Worm (Caenorhabditis elegans) whole organism, L3 larva: Measurements from ENCODE around the gene lgc-8.
A peak's percentile ranks its signal among the peaks of the same experiment; 100 is the strongest.

Experiments
- ZK546.5 ChIP-seq: sonication (generic microtip); optimal IDR thresholded peaks from 2 replicates; lab custom pipeline; 2017; ENCODE audit warnings: missing biosample characterization, missing genetic modification characterization
- aly-2 ChIP-seq: fragments of 150-350 bp; optimal IDR thresholded peaks from 2 replicates; lab custom pipeline; 2014; ENCODE audit warnings: missing biosample characterization, missing genetic modification characterization
- ama-1 ChIP-seq: fragments of 150-350 bp; optimal IDR thresholded peaks from 2 replicates; lab custom pipeline; 2018
- ceh-16 ChIP-seq: sonication (generic microtip); optimal IDR thresholded peaks from 2 replicates; lab custom pipeline; 2017; ENCODE audit warnings: missing biosample characterization, missing genetic modification characterization
- ceh-82 ChIP-seq: fragments of 150-350 bp; optimal IDR thresholded peaks from 2 replicates; lab custom pipeline; 2014; ENCODE audit warnings: missing biosample characterization, missing genetic modification characterization
- elt-1 ChIP-seq: fragments of 150-350 bp; optimal IDR thresholded peaks from 2 replicates; lab custom pipeline; 2014; ENCODE audit warnings: missing biosample characterization, missing genetic modification characterization
- elt-2 ChIP-seq: sonication (generic microtip); optimal IDR thresholded peaks from 2 replicates; lab custom pipeline; 2016; ENCODE audit warnings: missing genetic modification reagents, mild to moderate bottlenecking, missing genetic modification characterization, missing compliant biosample characterization
- eor-1 ChIP-seq, 2 experiments: fragments of 150-350 bp; optimal IDR thresholded peaks; 2 replicates each; lab custom pipeline; 2014 to 2018; ENCODE audit warnings: missing biosample characterization in 2 of 2, missing genetic modification characterization in 2 of 2
- fkh-2 ChIP-seq: fragments of 150-350 bp; optimal IDR thresholded peaks from 2 replicates; lab custom pipeline; 2014; ENCODE audit warnings: missing biosample characterization, missing genetic modification reagents, missing genetic modification characterization
- fos-1 ChIP-seq: fragments of 150-350 bp; optimal IDR thresholded peaks from 2 replicates; lab custom pipeline; 2014; ENCODE audit warnings: missing biosample characterization, missing genetic modification characterization
- hmg-11 ChIP-seq: sonication (generic microtip); optimal IDR thresholded peaks from 2 replicates; lab custom pipeline; 2016; ENCODE audit warnings: missing genetic modification characterization, missing compliant biosample characterization
- jun-1 ChIP-seq: fragments of 150-350 bp; optimal IDR thresholded peaks from 2 replicates; lab custom pipeline; 2014; ENCODE audit warnings: missing biosample characterization, missing genetic modification reagents, missing genetic modification characterization
- lin-39 ChIP-seq: fragments of 150-350 bp; optimal IDR thresholded peaks from 2 replicates; lab custom pipeline; 2018; ENCODE audit warnings: missing biosample characterization, missing genetic modification reagents, missing genetic modification characterization
- mdl-1 ChIP-seq: fragments of 150-350 bp; optimal IDR thresholded peaks from 2 replicates; lab custom pipeline; 2014; ENCODE audit warnings: missing biosample characterization, missing genetic modification characterization
- nfya-1 ChIP-seq: sonication (generic microtip); optimal IDR thresholded peaks from 2 replicates; lab custom pipeline; 2017; ENCODE audit warnings: missing genetic modification characterization, mild to moderate bottlenecking, missing compliant biosample characterization, antibody characterized with exemption, moderate library complexity; ENCODE audit not compliant: insufficient read depth
- nhr-12 ChIP-seq: fragments of 150-350 bp; optimal IDR thresholded peaks from 2 replicates; lab custom pipeline; 2014; ENCODE audit warnings: missing biosample characterization, missing genetic modification characterization
- nhr-23 ChIP-seq: fragments of 150-350 bp; optimal IDR thresholded peaks from 2 replicates; lab custom pipeline; 2014; ENCODE audit warnings: missing biosample characterization, missing genetic modification reagents, missing genetic modification characterization
- nhr-28 ChIP-seq: fragments of 150-350 bp; optimal IDR thresholded peaks from 2 replicates; lab custom pipeline; 2014; ENCODE audit warnings: missing biosample characterization, missing genetic modification characterization
- nhr-43 ChIP-seq: sonication (generic microtip); optimal IDR thresholded peaks from 2 replicates; lab custom pipeline; 2016; ENCODE audit warnings: mild to moderate bottlenecking, missing genetic modification characterization, missing compliant biosample characterization; ENCODE audit not compliant: poor library complexity, severe bottlenecking
- nhr-67 ChIP-seq: fragments of 150-350 bp; optimal IDR thresholded peaks from 2 replicates; lab custom pipeline; 2014; ENCODE audit warnings: missing biosample characterization, missing genetic modification characterization
- nhr-77 ChIP-seq: fragments of 150-350 bp; optimal IDR thresholded peaks from 2 replicates; lab custom pipeline; 2014; ENCODE audit warnings: missing biosample characterization, missing genetic modification characterization
- sea-2 ChIP-seq: fragments of 150-350 bp; sonication (generic microtip); optimal IDR thresholded peaks from 4 replicates; lab custom pipeline; 2014; ENCODE audit warnings: missing biosample characterization, missing genetic modification reagents, missing genetic modification characterization
- skn-1 ChIP-seq: fragments of 150-350 bp; optimal IDR thresholded peaks from 2 replicates; lab custom pipeline; 2014; ENCODE audit warnings: missing biosample characterization, missing genetic modification characterization
- tbx-2 ChIP-seq: sonication (generic microtip); optimal IDR thresholded peaks from 2 replicates; lab custom pipeline; 2016; ENCODE audit warnings: mild to moderate bottlenecking, missing genetic modification characterization, missing compliant biosample characterization
- zag-1 ChIP-seq: fragments of 150-350 bp; optimal IDR thresholded peaks from 2 replicates; lab custom pipeline; 2014; ENCODE audit warnings: missing biosample characterization, missing genetic modification characterization
- ztf-11 ChIP-seq: fragments of 150-350 bp; optimal IDR thresholded peaks from 2 replicates; lab custom pipeline; 2014; ENCODE audit warnings: missing biosample characterization, missing genetic modification characterization
- ztf-4 ChIP-seq: fragments of 150-350 bp; optimal IDR thresholded peaks from 2 replicates; lab custom pipeline; 2014; ENCODE audit warnings: missing biosample characterization, missing genetic modification characterization

The lgc-8 gene

DNA sequence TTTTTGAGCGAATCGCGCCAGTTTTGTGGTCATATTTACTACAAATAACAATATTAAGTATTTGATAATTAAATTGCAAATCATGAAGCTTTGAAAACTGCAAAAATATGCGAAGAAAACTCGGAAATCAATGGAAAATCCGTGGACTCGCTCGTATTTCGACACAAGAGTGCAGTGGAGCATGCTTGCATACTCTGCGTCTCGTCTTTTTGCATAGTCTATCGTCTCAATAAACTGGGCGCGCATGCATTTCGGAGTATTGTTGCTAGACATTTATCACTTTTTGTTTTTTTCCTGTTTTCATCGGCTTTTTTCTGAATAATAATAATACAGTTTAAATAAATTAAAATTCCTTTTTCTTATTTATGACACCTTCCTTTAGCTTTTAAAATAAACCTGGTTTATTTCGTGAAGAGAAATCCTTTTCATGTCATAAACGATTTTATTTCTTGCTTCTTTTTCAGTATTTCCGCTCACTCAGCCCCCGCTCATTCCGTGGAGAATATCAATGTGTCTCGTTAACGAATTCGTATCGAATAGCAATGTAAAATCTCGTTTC, 52.2 kb downstream of the lgc-8 start, which contains the start of the genes mrps-7 and Y57G11C.3 (continued):
- peak; percentile 72 for TF ChIP-seq jun-1 (tag; lab: Kevin White, UChicago)
- TF ChIP-seq nhr-43 (tag; lab: Kevin White, UChicago) = peak; percentile 86
- TF ChIP-seq elt-2 (tag; lab: Kevin White, UChicago) = peak; percentile 60
- TF ChIP-seq ceh-82 (tag; lab: Kevin White, UChicago) = peak; percentile 84
- peak; percentile 82 for TF ChIP-seq hmg-11 (tag; lab: Kevin White, UChicago)
- TF ChIP-seq elt-1 (tag; lab: Kevin White, UChicago) = peak; percentile 68
- no peak for TF ChIP-seq fkh-2
- TF ChIP-seq aly-2 (tag; lab: Kevin White, UChicago) = peak; percentile 12
- TF ChIP-seq skn-1 (tag; lab: Kevin White, UChicago) = peak; percentile 93
- TF ChIP-seq nhr-23 (tag; lab: Kevin White, UChicago) = peak; percentile 94
- peak in 1 of 2 experiments; percentile 38 for TF ChIP-seq eor-1 (tag; optimal IDR thresholded peaks at IDR 0.05; lab: Kevin White, UChicago)
- peak; percentile 59 for TF ChIP-seq nhr-77 (tag; lab: Kevin White, UChicago)
- no peak for TF ChIP-seq nhr-28 (tag; lab: Kevin White, UChicago)
- no peak for TF ChIP-seq nhr-12 (tag; lab: Kevin White, UChicago)
- no peak for TF ChIP-seq mdl-1
- TF ChIP-seq zag-1 (tag; lab: Kevin White, UChicago) = no peak
- TF ChIP-seq ztf-4 = peak; percentile 1
- TF ChIP-seq sea-2 (GFP tag; lab: Kevin White, UChicago) = no peak
- peak; percentile 7 for TF ChIP-seq ZK546.5
- TF ChIP-seq ztf-11 (tag; lab: Kevin White, UChicago) = no peak
- peak; percentile 60 for TF ChIP-seq tbx-2 (tag; lab: Kevin White, UChicago)
- TF ChIP-seq lin-39 (tag; lab: Kevin White, UChicago) = peak; percentile 87
- no peak for TF ChIP-seq nhr-67
- TF ChIP-seq fos-1 = no peak

DNA sequence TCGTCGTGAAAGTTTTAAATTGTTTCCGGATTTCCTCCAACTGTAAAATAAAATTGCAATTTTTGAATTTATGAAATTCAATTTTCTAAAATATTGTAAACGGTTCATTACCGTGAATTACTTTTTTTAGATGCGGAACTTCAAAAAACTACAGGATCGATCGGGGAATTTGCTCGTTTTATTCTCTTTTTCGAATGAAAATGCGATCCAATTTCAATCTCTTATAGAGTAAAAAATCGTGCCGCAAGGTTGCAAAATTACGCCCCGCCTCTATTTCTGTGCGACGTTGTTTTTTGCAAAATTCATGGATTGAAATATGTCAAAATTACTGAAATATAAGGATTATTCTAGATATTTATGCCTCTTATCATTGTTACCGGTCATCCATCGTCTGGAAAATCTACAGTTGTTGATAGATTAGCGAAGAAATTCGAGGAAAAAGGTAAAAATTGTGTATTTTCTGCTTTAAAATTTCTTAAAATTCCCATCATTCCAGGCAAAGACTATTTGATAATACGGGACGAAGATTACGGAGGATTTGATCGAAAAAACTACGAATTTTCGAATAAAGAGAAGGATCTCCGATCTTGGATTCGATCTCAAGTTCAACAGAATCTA, 53.7 kb downstream of the lgc-8 start, which contains the start of gene Y57G11C.43:
Gene Y57G11C.43 (plus strand): TSS at position 224 of the 618 bp plus-strand sequence.
- TF ChIP-seq nfya-1 (tag; lab: Kevin White, UChicago) = no peak
- peak; percentile 43 for TF ChIP-seq ama-1 (lab: Kevin White, UChicago)
- no peak for TF ChIP-seq ceh-16 (tag; lab: Kevin White, UChicago)
